Fruit fly (Drosophila melanogaster): ENCODE data around the gene shep.

shep gene

dm6 chr3L:5133704-5134430 is 143.9 kb downstream of the shep start, which contains the start of gene Yod1 (continued):
- TF ChIP-seq Ptx1 (GFP tag; IDR thresholded peaks at IDR 0.05): no peak
- TF ChIP-seq usp (GFP tag; optimal IDR thresholded peaks at IDR 0.05): no peak
- no peak for TF ChIP-seq CG12744 (GFP tag; optimal IDR thresholded peaks at IDR 0.05)
- TF ChIP-seq Hmx (GFP tag; optimal IDR thresholded peaks at IDR 0.05): no peak
- no peak for TF ChIP-seq eve (GFP tag; optimal IDR thresholded peaks at IDR 0.05)
- no peak for TF ChIP-seq Taf1 (GFP tag; IDR thresholded peaks at IDR 0.05)
- TF ChIP-seq unc-4 (GFP tag; IDR thresholded peaks at IDR 0.05; ENCODE audit: partially characterized antibody): peak; percentile 76
- no peak for TF ChIP-seq odd (GFP tag; optimal IDR thresholded peaks at IDR 0.05)
- TF ChIP-seq ham (GFP tag; IDR thresholded peaks at IDR 0.05): no peak
- TF ChIP-seq NC2α (GFP tag; optimal IDR thresholded peaks at IDR 0.05): no peak
- TF ChIP-seq tio (GFP tag; optimal IDR thresholded peaks at IDR 0.05): no peak
- TF ChIP-seq CG1832 (GFP tag; optimal IDR thresholded peaks at IDR 0.05): no peak
- TF ChIP-seq CG14710 (tag; optimal IDR thresholded peaks at IDR 0.05): peak; percentile 78
- TF ChIP-seq ken (GFP tag; IDR thresholded peaks at IDR 0.05): no peak
- TF ChIP-seq pan (optimal IDR thresholded peaks at IDR 0.05): no peak
- TF ChIP-seq pan (GFP tag; optimal IDR thresholded peaks at IDR 0.05 in 1 of 2, IDR thresholded peaks at IDR 0.05 in 1 of 2): no peak
- TF ChIP-seq Optix (GFP tag; IDR thresholded peaks at IDR 0.05): no peak
- no peak for TF ChIP-seq CG2120 (GFP tag; optimal IDR thresholded peaks at IDR 0.05)
- no peak for TF ChIP-seq Nf-YB (GFP tag; optimal IDR thresholded peaks at IDR 0.05)
- TF ChIP-seq B-H2 (GFP tag; optimal IDR thresholded peaks at IDR 0.05): no peak
- no peak for TF ChIP-seq CG17912 (GFP tag; optimal IDR thresholded peaks at IDR 0.05)
- TF ChIP-seq CG17385 (GFP tag; optimal IDR thresholded peaks at IDR 0.05): no peak
- no peak for TF ChIP-seq kah (GFP tag; optimal IDR thresholded peaks at IDR 0.05)
- no peak for TF ChIP-seq ci (GFP tag; IDR thresholded peaks at IDR 0.05)
- no peak for TF ChIP-seq fu2 (GFP tag; optimal IDR thresholded peaks at IDR 0.05)
- no peak for TF ChIP-seq Hmr (GFP tag; optimal IDR thresholded peaks at IDR 0.05)
- TF ChIP-seq tgo (GFP tag; IDR thresholded peaks at IDR 0.05): no peak
- no peak for TF ChIP-seq CG5180 (GFP tag; optimal IDR thresholded peaks at IDR 0.05)
- TF ChIP-seq CG7963 (GFP tag; IDR thresholded peaks at IDR 0.05; ENCODE audit: partially characterized antibody): peak; percentile 73
- TF ChIP-seq CG13296 (GFP tag; optimal IDR thresholded peaks at IDR 0.05): no peak
- no peak for TF ChIP-seq CG31441 (GFP tag; IDR thresholded peaks at IDR 0.05)
- peak; percentile 28 for TF ChIP-seq nmo (GFP tag; optimal IDR thresholded peaks at IDR 0.05)
- TF ChIP-seq Bgb (GFP tag; IDR thresholded peaks at IDR 0.05; ENCODE audit: partially characterized antibody): peak; percentile 76; the same call in 1 of the 2 replicates
- TF ChIP-seq Usf (GFP tag; optimal IDR thresholded peaks at IDR 0.05): no peak
- no peak for TF ChIP-seq CG3281 (GFP tag; optimal IDR thresholded peaks at IDR 0.05)
- peak; percentile 21 for TF ChIP-seq lbe (GFP tag; optimal IDR thresholded peaks at IDR 0.05)
- peak; percentile 66 for TF ChIP-seq CG4617 (GFP tag; optimal IDR thresholded peaks at IDR 0.05; ENCODE audit: borderline replicate concordance)
- TF ChIP-seq slbo (GFP tag; IDR thresholded peaks at IDR 0.05): no peak
- TF ChIP-seq CG4820 (GFP tag; optimal IDR thresholded peaks at IDR 0.05): no peak
- no peak for TF ChIP-seq pho (GFP tag; optimal IDR thresholded peaks at IDR 0.05)
- TF ChIP-seq ems (GFP tag; optimal IDR thresholded peaks at IDR 0.05): no peak
- no peak for TF ChIP-seq Atf3 (GFP tag; optimal IDR thresholded peaks at IDR 0.05)
- no peak for TF ChIP-seq CG16863 (GFP tag; optimal IDR thresholded peaks at IDR 0.05)
- TF ChIP-seq CG11398 (GFP tag; optimal IDR thresholded peaks at IDR 0.05): no peak
- TF ChIP-seq CG17359 (tag; optimal IDR thresholded peaks at IDR 0.05): no peak
- TF ChIP-seq H15 (GFP tag; IDR thresholded peaks at IDR 0.05): no peak
- TF ChIP-seq Tbp (GFP tag; optimal IDR thresholded peaks at IDR 0.05): no peak
- TF ChIP-seq Sox102F (GFP tag; optimal IDR thresholded peaks at IDR 0.05): no peak
- no peak for TF ChIP-seq CG7357 (GFP tag; IDR thresholded peaks at IDR 0.05)
- no peak for TF ChIP-seq CG3726 (GFP tag; IDR thresholded peaks at IDR 0.05)
- no peak for TF ChIP-seq p53 (GFP tag; optimal IDR thresholded peaks at IDR 0.05)

Data from whole organism, embryonic.